Worm (Caenorhabditis elegans) whole organism, midembryonic: ENCODE data around the gene Y43F8B.23.

Experiments used
- T22C8.4 ChIP-seq: fragments of 200-800 bp; sonication (Bioruptor generic); IDR thresholded peaks from 2 replicates; pipeline ENCODE4 v1.3.6; 2022; ENCODE audit warnings: missing genetic modification characterization, missing compliant biosample characterization
- cog-1 ChIP-seq: sonication (generic microtip); optimal IDR thresholded peaks from 2 replicates; lab custom pipeline; 2016; ENCODE audit warnings: missing genetic modification characterization, missing compliant biosample characterization
- flt-1 ChIP-seq: fragments of 200-800 bp; sonication (Bioruptor generic); IDR thresholded peaks from 2 replicates; pipeline ENCODE4 v1.3.6; 2022; ENCODE audit warnings: missing genetic modification characterization, missing compliant biosample characterization
- med-1 ChIP-seq: sonication (generic microtip); optimal IDR thresholded peaks from 2 replicates; lab custom pipeline; 2017; ENCODE audit warnings: missing genetic modification characterization, mild to moderate bottlenecking, missing compliant biosample characterization, antibody characterized with exemption, missing genetic modification reagents; ENCODE audit not compliant: insufficient read depth
- ref-1 ChIP-seq: fragments of 200-800 bp; sonication (Bioruptor generic); conservative IDR thresholded peaks from 2 replicates; pipeline ENCODE4 v1.3.6; 2022; ENCODE audit warnings: missing genetic modification reagents, missing genetic modification characterization, missing compliant biosample characterization
- ztf-23 ChIP-seq: fragments of 200-800 bp; sonication (Bioruptor generic); IDR thresholded peaks from 2 replicates; pipeline ENCODE4 v1.3.6; 2022; ENCODE audit warnings: missing genetic modification reagents, missing genetic modification characterization, missing compliant biosample characterization

DNA sequence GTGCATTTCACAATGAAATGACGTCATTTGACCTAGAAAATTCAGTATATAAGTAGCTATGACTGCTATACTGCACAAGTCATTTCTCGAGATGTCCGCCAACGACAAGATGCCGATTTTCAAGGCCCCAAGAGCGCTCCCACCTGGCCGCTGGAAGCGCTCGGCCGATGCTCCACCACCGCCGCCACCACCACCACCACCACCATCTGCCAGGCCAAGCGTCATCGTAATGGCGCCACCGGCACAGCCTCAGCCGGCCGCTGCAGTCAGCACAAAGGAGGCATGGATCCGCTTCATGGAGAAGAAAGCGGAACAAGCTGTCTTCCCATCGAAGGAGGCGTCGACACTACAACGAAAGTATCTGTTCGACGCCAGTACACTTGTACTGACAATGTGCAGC is 17.8 kb upstream of the Y43F8B.23 start, which contains the start of gene Y43F8B.28:
- TF ChIP-seq ref-1 (GFP tag; lab: Robert Waterston, UW) = no peak
- no peak for TF ChIP-seq med-1 (GFP tag; lab: Kevin White, UChicago)
- TF ChIP-seq cog-1 = no peak
- TF ChIP-seq ztf-23 (GFP tag; lab: Robert Waterston, UW) = no peak
- no peak for TF ChIP-seq flt-1 (GFP tag; lab: Robert Waterston, UW)
- no peak for TF ChIP-seq T22C8.4
